Worm (Caenorhabditis elegans): Measurements from ENCODE around the gene srt-36.

Gene srt-36

DNA sequence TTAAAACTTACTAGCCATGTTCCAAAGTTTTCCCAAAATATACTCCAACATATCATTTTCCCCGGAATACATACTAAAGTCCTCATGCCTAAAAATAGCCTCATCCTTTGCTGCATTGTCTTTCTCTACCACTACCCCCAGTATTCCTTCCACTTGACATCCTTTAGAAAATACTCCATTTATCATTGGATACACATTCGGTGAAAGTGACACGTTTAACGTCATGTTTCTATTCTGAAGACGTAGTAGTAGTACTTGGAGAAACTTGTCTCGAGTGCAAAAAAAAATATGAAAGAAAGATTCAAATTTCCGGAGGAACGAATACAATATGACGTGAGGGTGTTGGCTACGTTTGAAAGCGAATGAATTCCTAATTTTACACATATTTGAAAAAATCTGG, 51.2 kb downstream of the srt-36 start:
- no peak for TF ChIP-seq sptf-1 (tag; optimal IDR thresholded peaks at IDR 0.05)
- TF ChIP-seq ztf-11 (tag; optimal IDR thresholded peaks at IDR 0.05) = no peak
- TF ChIP-seq nhr-237 (tag; optimal IDR thresholded peaks at IDR 0.05) = no peak
- no peak for TF ChIP-seq pha-4 (tag; optimal IDR thresholded peaks at IDR 0.05)
- no peak for TF ChIP-seq bed-3 (GFP tag; optimal IDR thresholded peaks at IDR 0.05)
- TF ChIP-seq unc-120 (tag; optimal IDR thresholded peaks at IDR 0.05; ENCODE audit: poor library complexity, severe bottlenecking) = no peak
- TF ChIP-seq snpc-4 (tag; optimal IDR thresholded peaks at IDR 0.05) = no peak
- TF ChIP-seq mls-2 (tag; optimal IDR thresholded peaks at IDR 0.05) = no peak
- no peak for TF ChIP-seq ceh-43 (GFP tag; optimal IDR thresholded peaks at IDR 0.05)
- TF ChIP-seq drap-1 (GFP tag; optimal IDR thresholded peaks at IDR 0.05) = no peak
- no peak for TF ChIP-seq nhr-28 (tag; optimal IDR thresholded peaks at IDR 0.05)
- TF ChIP-seq flh-1 (GFP tag; optimal IDR thresholded peaks at IDR 0.05) = no peak
- TF ChIP-seq ceh-39 (tag; optimal IDR thresholded peaks at IDR 0.05) = no peak
